Worm (Caenorhabditis elegans) whole organism, late embryonic: ENCODE data around the gene phy-3.

Experiments
- ama-1 ChIP-seq: fragments of 150-350 bp; optimal IDR thresholded peaks from 2 replicates; lab custom pipeline; 2014
- ceh-6 ChIP-seq: fragments of 200-800 bp; sonication (Bioruptor generic); optimal IDR thresholded peaks from 2 replicates; lab custom pipeline; 2018; ENCODE audit warnings: mild to moderate bottlenecking, missing genetic modification characterization, missing compliant biosample characterization
- eyg-1 ChIP-seq: sonication (generic microtip); optimal IDR thresholded peaks from 2 replicates; lab custom pipeline; 2016; ENCODE audit warnings: missing genotype, missing genetic modification characterization, missing compliant biosample characterization
- fkh-10 ChIP-seq: fragments of 150-350 bp; optimal IDR thresholded peaks from 2 replicates; lab custom pipeline; 2014; ENCODE audit warnings: missing biosample characterization, missing genetic modification reagents, missing genetic modification characterization
- hlh-13 ChIP-seq: fragments of 200-800 bp; sonication (Bioruptor generic); optimal IDR thresholded peaks from 2 replicates; lab custom pipeline; 2018; ENCODE audit warnings: mild to moderate bottlenecking, missing genetic modification characterization, missing compliant biosample characterization
- hlh-30 ChIP-seq: sonication (generic microtip); optimal IDR thresholded peaks from 2 replicates; lab custom pipeline; 2017; ENCODE audit warnings: antibody characterized with exemption, missing genetic modification characterization, missing compliant biosample characterization; ENCODE audit not compliant: insufficient read depth
- nhr-11 ChIP-seq: fragments of 150-350 bp; optimal IDR thresholded peaks from 2 replicates; lab custom pipeline; 2014; ENCODE audit warnings: missing biosample characterization, missing genetic modification characterization
- pha-4 ChIP-seq: fragments of 150-350 bp; optimal IDR thresholded peaks from 2 replicates; lab custom pipeline; 2018; ENCODE audit warnings: missing biosample characterization, missing genetic modification reagents, missing genetic modification characterization
- unc-3 ChIP-seq, 2 experiments: fragments of 200-800 bp in 1 of 2; sonication (Bioruptor generic) in 1 of 2; sonication (generic microtip) in 1 of 2; conservative IDR thresholded peaks in 1 of 2; optimal IDR thresholded peaks in 1 of 2; 2 replicates each; pipeline versions ENCODE4 v1.3.6 to Lab custom; 2016 to 2022; ENCODE audit warnings: missing compliant biosample characterization in 2 of 2, missing genetic modification characterization in 2 of 2, missing genetic modification reagents in 1 of 2
- unc-55 ChIP-seq: sonication (generic microtip); optimal IDR thresholded peaks from 2 replicates; lab custom pipeline; 2017; ENCODE audit warnings: missing biosample characterization, missing genetic modification reagents, missing genetic modification characterization

ce11 chrV:16808168-16808567 lies 24.8 kb upstream of the phy-3 start:
- TF ChIP-seq hlh-30 (tag; lab: Kevin White, UChicago) (no peak), hlh-13 (GFP tag; lab: Kevin White, UChicago) (no peak), fkh-10 (GFP tag; lab: Kevin White, UChicago) (no peak), pha-4 (tag; lab: Kevin White, UChicago) (no peak), nhr-11 (tag; lab: Kevin White, UChicago) (no peak), eyg-1 (tag; lab: Kevin White, UChicago) (no peak), ceh-6 (GFP tag; lab: Kevin White, UChicago) (no peak), ama-1 (lab: Kevin White, UChicago) (no peak), unc-3 (GFP tag; conservative IDR thresholded peaks at IDR 0.05; lab: Robert Waterston, UW) (no peak), unc-3 (tag; optimal IDR thresholded peaks at IDR 0.05; lab: Kevin White, UChicago) (no peak), unc-55 (no peak)
